Worm (Caenorhabditis elegans) whole organism, young adult: ENCODE measurements around the gene tric-1B.1.

ENCODE experiments used
- B0019.2 ChIP-seq: fragments of 200-800 bp; sonication (Bioruptor generic); conservative IDR thresholded peaks from 2 replicates; pipeline ENCODE4 v1.3.6; 2022; ENCODE audit warnings: missing genetic modification reagents, missing genetic modification characterization, missing compliant biosample characterization
- B0035.1 ChIP-seq: sonication (generic microtip); optimal IDR thresholded peaks from 2 replicates; lab custom pipeline; 2016; ENCODE audit warnings: missing genetic modification characterization, mild to moderate bottlenecking, missing compliant biosample characterization, missing genotype, missing genetic modification reagents
- B0336.3 ChIP-seq: fragments of 200-800 bp; sonication (Bioruptor generic); IDR thresholded peaks from 2 replicates; pipeline ENCODE4 v1.3.6; 2022; ENCODE audit warnings: missing genetic modification characterization, missing compliant biosample characterization
- C17E4.6 ChIP-seq: fragments of 200-800 bp; sonication (Bioruptor generic); IDR thresholded peaks from 2 replicates; pipeline ENCODE4 v1.3.6; 2022; ENCODE audit warnings: missing genetic modification reagents, missing genetic modification characterization, missing compliant biosample characterization
- Y67H2A.10 ChIP-seq: fragments of 200-800 bp; sonication (Bioruptor generic); conservative IDR thresholded peaks from 2 replicates; pipeline ENCODE4 v1.3.6; 2022; ENCODE audit warnings: missing genetic modification reagents, missing genetic modification characterization, missing compliant biosample characterization
- Y79H2A.3 ChIP-seq: fragments of 200-800 bp; sonication (Bioruptor generic); conservative IDR thresholded peaks from 2 replicates; pipeline ENCODE4 v1.3.6; 2022; ENCODE audit warnings: missing genetic modification reagents, missing genetic modification characterization, missing compliant biosample characterization
- aptf-3 ChIP-seq: fragments of 200-800 bp; sonication (Bioruptor generic); IDR thresholded peaks from 2 replicates; pipeline ENCODE4 v1.3.6; 2022; ENCODE audit warnings: missing genetic modification characterization, missing compliant biosample characterization
- attf-3 ChIP-seq: fragments of 200-800 bp; sonication (Bioruptor generic); conservative IDR thresholded peaks from 2 replicates; pipeline ENCODE4 v1.3.6; 2022; ENCODE audit warnings: missing genetic modification reagents, missing genetic modification characterization, missing compliant biosample characterization
- attf-5 ChIP-seq: fragments of 200-800 bp; sonication (Bioruptor generic); optimal IDR thresholded peaks from 2 replicates; lab custom pipeline; 2018; ENCODE audit warnings: mild to moderate bottlenecking, missing genetic modification characterization, missing compliant biosample characterization
- attf-6 ChIP-seq: fragments of 200-800 bp; sonication (Bioruptor generic); IDR thresholded peaks from 2 replicates; pipeline ENCODE4 v1.3.6; 2022; ENCODE audit warnings: missing genetic modification reagents, missing genetic modification characterization, missing compliant biosample characterization
- ccch-3 ChIP-seq: fragments of 200-800 bp; sonication (Bioruptor generic); optimal IDR thresholded peaks from 2 replicates; lab custom pipeline; 2018; ENCODE audit warnings: mild to moderate bottlenecking, missing genetic modification characterization, missing compliant biosample characterization
- ceh-58 ChIP-seq: fragments of 200-800 bp; sonication (Bioruptor generic); IDR thresholded peaks from 2 replicates; pipeline ENCODE4 v1.3.6; 2022; ENCODE audit warnings: missing genetic modification characterization, missing compliant biosample characterization
- ceh-91 ChIP-seq: fragments of 200-800 bp; sonication (Bioruptor generic); IDR thresholded peaks from 2 replicates; pipeline ENCODE4 v1.3.6; 2022; ENCODE audit warnings: missing genetic modification reagents, missing genetic modification characterization, missing compliant biosample characterization
- efl-1 ChIP-seq: fragments of 150-350 bp; optimal IDR thresholded peaks from 2 replicates; lab custom pipeline; 2014; ENCODE audit warnings: missing biosample characterization, missing genetic modification reagents, missing genetic modification characterization
- egrh-3 ChIP-seq: fragments of 200-800 bp; sonication (Bioruptor generic); IDR thresholded peaks from 2 replicates; pipeline ENCODE4 v1.3.6; 2022; ENCODE audit warnings: missing genetic modification reagents, missing genetic modification characterization, missing compliant biosample characterization
- hlh-26 ChIP-seq: fragments of 200-800 bp; sonication (Bioruptor generic); conservative IDR thresholded peaks from 2 replicates; pipeline ENCODE4 v1.3.6; 2022; ENCODE audit warnings: missing genetic modification reagents, missing genetic modification characterization, missing compliant biosample characterization
- lin-26 ChIP-seq: fragments of 200-800 bp; sonication (Bioruptor generic); IDR thresholded peaks from 2 replicates; pipeline ENCODE4 v1.3.6; 2022; ENCODE audit warnings: missing genetic modification reagents, missing genetic modification characterization, missing compliant biosample characterization
- madf-3 ChIP-seq: fragments of 200-800 bp; sonication (Bioruptor generic); IDR thresholded peaks from 2 replicates; pipeline ENCODE4 v1.3.6; 2022; ENCODE audit warnings: missing genetic modification reagents, missing genetic modification characterization, missing compliant biosample characterization
- mcd-1 ChIP-seq: fragments of 200-800 bp; sonication (Bioruptor generic); IDR thresholded peaks from 2 replicates; pipeline ENCODE4 v1.3.6; 2022; ENCODE audit warnings: missing genetic modification reagents, missing genetic modification characterization, missing compliant biosample characterization
- nfyb-1 ChIP-seq: fragments of 200-800 bp; sonication (Bioruptor generic); IDR thresholded peaks from 2 replicates; pipeline ENCODE4 v1.3.6; 2022; ENCODE audit warnings: missing genetic modification reagents, missing genetic modification characterization, missing compliant biosample characterization
- pbrm-1 ChIP-seq: fragments of 200-800 bp; sonication (Bioruptor generic); IDR thresholded peaks from 2 replicates; pipeline ENCODE4 v1.3.6; 2022; ENCODE audit warnings: missing genetic modification reagents, missing genetic modification characterization, missing compliant biosample characterization
- sdz-38 ChIP-seq: sonication (generic microtip); optimal IDR thresholded peaks from 2 replicates; lab custom pipeline; 2016; ENCODE audit warnings: missing genotype, missing genetic modification characterization, missing compliant biosample characterization
- somi-1 ChIP-seq: fragments of 200-800 bp; sonication (Bioruptor generic); optimal IDR thresholded peaks from 2 replicates; lab custom pipeline; 2018; ENCODE audit warnings: mild to moderate bottlenecking, missing genetic modification characterization, missing compliant biosample characterization
- tlf-1 ChIP-seq: fragments of 200-800 bp; sonication (Bioruptor generic); optimal IDR thresholded peaks from 2 replicates; lab custom pipeline; 2018; ENCODE audit warnings: mild to moderate bottlenecking, missing genetic modification characterization, missing compliant biosample characterization
- unc-130 ChIP-seq: sonication (generic microtip); optimal IDR thresholded peaks from 2 replicates; lab custom pipeline; 2016; ENCODE audit warnings: missing genetic modification reagents, missing genetic modification characterization, missing compliant biosample characterization
- unc-62 ChIP-seq: fragments of 150-350 bp; optimal IDR thresholded peaks from 2 replicates; lab custom pipeline; 2014; ENCODE audit warnings: missing biosample characterization, missing genetic modification reagents, missing genetic modification characterization
- zfh-2 ChIP-seq: fragments of 200-800 bp; sonication (Bioruptor generic); conservative IDR thresholded peaks from 2 replicates; pipeline ENCODE4 v1.3.6; 2022; ENCODE audit warnings: missing genetic modification reagents, missing genetic modification characterization, missing compliant biosample characterization
- ztf-18 ChIP-seq: sonication (generic microtip); optimal IDR thresholded peaks from 2 replicates; lab custom pipeline; 2016; ENCODE audit warnings: missing genotype, mild to moderate bottlenecking, missing genetic modification characterization, missing compliant biosample characterization
- ztf-25 ChIP-seq: fragments of 200-800 bp; sonication (Bioruptor generic); IDR thresholded peaks from 2 replicates; pipeline ENCODE4 v1.3.6; 2022; ENCODE audit warnings: missing genetic modification reagents, missing genetic modification characterization, missing compliant biosample characterization
- ztf-3 ChIP-seq: fragments of 200-800 bp; sonication (Bioruptor generic); optimal IDR thresholded peaks from 2 replicates; lab custom pipeline; 2018; ENCODE audit warnings: mild to moderate bottlenecking, missing genetic modification characterization, missing compliant biosample characterization
- ztf-6 ChIP-seq: fragments of 200-800 bp; sonication (Bioruptor generic); IDR thresholded peaks from 2 replicates; pipeline ENCODE4 v1.3.6; 2022; ENCODE audit warnings: missing genetic modification reagents, missing genetic modification characterization, missing compliant biosample characterization

The tric-1B.1 gene

ce11 chrII:12279259-12279658 lies 13.2 kb upstream of the tric-1B.1 start, which contains the start of the genes tric-1B.2 and Y57A10A.29:
Gene tric-1B.2 (minus strand): TSS chrII:12279387.
Gene Y57A10A.29 (plus strand): TSS chrII:12279561.
- TF ChIP-seq somi-1 (GFP tag; lab: Kevin White, UChicago): no peak
- TF ChIP-seq aptf-3 (GFP tag; lab: Robert Waterston, UW): no peak
- no peak for TF ChIP-seq nfyb-1 (GFP tag; lab: Robert Waterston, UW)
- peak; percentile 90 for TF ChIP-seq attf-3

ce11 chrII:12278602-12279001 lies 12.6 kb upstream of the tric-1B.1 start:
- TF ChIP-seq zfh-2 (GFP tag; lab: Robert Waterston, UW): peak; percentile 74
- TF ChIP-seq B0035.1 (tag; lab: Kevin White, UChicago): no peak
- no peak for TF ChIP-seq Y67H2A.10
- no peak for TF ChIP-seq unc-130 (GFP tag; lab: Kevin White, UChicago)
- TF ChIP-seq ztf-25 (GFP tag; lab: Robert Waterston, UW): no peak
- no peak for TF ChIP-seq B0336.3

ce11 chrII:12274944-12275343 lies 8.9 kb upstream of the tric-1B.1 start, which contains the start of gene Y57A10A.27:
Gene Y57A10A.27 (minus strand): TSS chrII:12275044.
- no peak for TF ChIP-seq ztf-18 (tag; lab: Kevin White, UChicago)
- no peak for TF ChIP-seq madf-3
- TF ChIP-seq ztf-3 (GFP tag; lab: Kevin White, UChicago): no peak
- TF ChIP-seq hlh-26: no peak
- TF ChIP-seq C17E4.6 (GFP tag; lab: Robert Waterston, UW): no peak
- TF ChIP-seq attf-6 (GFP tag; lab: Robert Waterston, UW): no peak
- TF ChIP-seq tlf-1 (GFP tag; lab: Kevin White, UChicago): no peak
- TF ChIP-seq ztf-6 (GFP tag; lab: Robert Waterston, UW): no peak
- TF ChIP-seq lin-26 (GFP tag; lab: Robert Waterston, UW): no peak

ce11 chrII:12268857-12269256 lies 2.8 kb upstream of the tric-1B.1 start:
- TF ChIP-seq ceh-58 (GFP tag; lab: Robert Waterston, UW) (no peak), egrh-3 (GFP tag; lab: Robert Waterston, UW) (peak; percentile 86; the same call in 1 of the 2 replicates), pbrm-1 (GFP tag; lab: Robert Waterston, UW) (no peak), Y67H2A.10 (no peak), Y79H2A.3 (no peak), ceh-91 (GFP tag; lab: Robert Waterston, UW) (no peak)

- TF ChIP-seq B0019.2 (no peak), unc-130 (GFP tag; lab: Kevin White, UChicago) (no peak), B0336.3 (no peak)
These were observed 752 bp upstream of the tric-1B.1 start for ce11 chrII:12266797-12267196.

- no peak for TF ChIP-seq unc-62 (GFP tag; lab: Kevin White, UChicago)
- TF ChIP-seq efl-1 (GFP tag; lab: Kevin White, UChicago): no peak
- no peak for TF ChIP-seq sdz-38
- no peak for TF ChIP-seq ceh-91 (GFP tag; lab: Robert Waterston, UW)
- TF ChIP-seq attf-5: no peak
- peak; percentile 66 for TF ChIP-seq zfh-2 (GFP tag; lab: Robert Waterston, UW)
- TF ChIP-seq ccch-3 (GFP tag; lab: Kevin White, UChicago): no peak
- TF ChIP-seq mcd-1 (GFP tag; lab: Robert Waterston, UW): no peak
These were observed 1.2 kb downstream of the tric-1B.1 start for ce11 chrII:12264847-12265246.
